Worm (Caenorhabditis elegans) whole organism, L1 larva: ENCODE data around the gene athp-1.
A peak's percentile ranks its signal among the peaks of the same experiment; 100 is the strongest.

ENCODE experiments used
- C16A3.4 ChIP-seq: fragments of 150-350 bp; optimal IDR thresholded peaks from 2 replicates; lab custom pipeline; 2014; ENCODE audit warnings: missing biosample characterization, missing genetic modification characterization
- alr-1 ChIP-seq: fragments of 200-800 bp; sonication (Bioruptor generic); optimal IDR thresholded peaks from 2 replicates; lab custom pipeline; 2018; ENCODE audit warnings: borderline replicate concordance, mild to moderate bottlenecking, missing genetic modification characterization, missing compliant biosample characterization
- aly-2 ChIP-seq: fragments of 150-350 bp; optimal IDR thresholded peaks from 2 replicates; lab custom pipeline; 2014; ENCODE audit warnings: missing biosample characterization, missing genetic modification characterization
- blmp-1 ChIP-seq: fragments of 150-350 bp; optimal IDR thresholded peaks from 2 replicates; lab custom pipeline; 2014; ENCODE audit warnings: missing biosample characterization, missing genetic modification characterization
- ceh-82 ChIP-seq, 3 experiments: fragments of 150-350 bp in 1 of 3; sonication (generic microtip) in 2 of 3; optimal IDR thresholded peaks; 2 replicates each; lab custom pipeline; 2014 to 2017; ENCODE audit warnings: missing biosample characterization in 3 of 3, missing genetic modification characterization in 3 of 3
- ces-1 ChIP-seq: fragments of 150-350 bp; optimal IDR thresholded peaks from 2 replicates; lab custom pipeline; 2014; ENCODE audit warnings: missing biosample characterization, missing genetic modification reagents, missing genetic modification characterization
- dpl-1 ChIP-seq, 3 experiments: fragments of 150-350 bp in 2 of 3; sonication (generic microtip) in 1 of 3; optimal IDR thresholded peaks; 2 replicates each; lab custom pipeline; 2014 to 2017; ENCODE audit warnings: missing biosample characterization in 3 of 3, missing genetic modification characterization in 3 of 3, missing genetic modification reagents in 3 of 3
- dsc-1 ChIP-seq: sonication (generic microtip); optimal IDR thresholded peaks from 2 replicates; lab custom pipeline; 2016; ENCODE audit warnings: mild to moderate bottlenecking, missing genetic modification characterization, missing compliant biosample characterization
- efl-1 ChIP-seq, 4 experiments: fragments of 150-350 bp; optimal IDR thresholded peaks in 3 of 4; peaks in 1 of 4; 1 replicate in 1 of 4; 2 replicates in 3 of 4; lab custom pipeline; 2014; ENCODE audit warnings: missing biosample characterization in 2 of 4, missing genetic modification characterization in 2 of 4, missing genetic modification reagents in 2 of 4
- efl-3 ChIP-seq: fragments of 200-800 bp; sonication (Bioruptor generic); optimal IDR thresholded peaks from 2 replicates; lab custom pipeline; 2018; ENCODE audit warnings: mild to moderate bottlenecking, missing genetic modification characterization, missing compliant biosample characterization
- egl-13 ChIP-seq: sonication (generic microtip); optimal IDR thresholded peaks from 2 replicates; lab custom pipeline; 2016; ENCODE audit warnings: missing genotype, missing genetic modification reagents, missing genetic modification characterization, missing compliant biosample characterization
- elt-3 ChIP-seq, 6 experiments: fragments of 150-350 bp in 1 of 6; sonication (generic microtip); optimal IDR thresholded peaks; 2 replicates each; lab custom pipeline; 2017 to 2018; ENCODE audit warnings: missing biosample characterization in 6 of 6, missing genetic modification characterization in 6 of 6, inconsistent platforms in 1 of 6
- fkh-4 ChIP-seq: sonication (generic microtip); optimal IDR thresholded peaks from 2 replicates; lab custom pipeline; 2016; ENCODE audit warnings: missing compliant biosample characterization, missing genetic modification characterization, borderline replicate concordance
- fkh-8 ChIP-seq: sonication (generic microtip); optimal IDR thresholded peaks from 2 replicates; lab custom pipeline; 2016; ENCODE audit warnings: mild to moderate bottlenecking, missing genetic modification characterization, missing compliant biosample characterization
- hlh-4 ChIP-seq: sonication (generic microtip); optimal IDR thresholded peaks from 2 replicates; lab custom pipeline; 2016; ENCODE audit warnings: mild to moderate bottlenecking, missing genetic modification characterization, missing compliant biosample characterization
- isw-1 ChIP-seq: fragments of 200-800 bp; sonication (Bioruptor generic); IDR thresholded peaks from 2 replicates; pipeline ENCODE4 v1.3.6; 2022; ENCODE audit warnings: missing genetic modification characterization, missing compliant biosample characterization
- lin-13 ChIP-seq: fragments of 150-350 bp; optimal IDR thresholded peaks from 2 replicates; lab custom pipeline; 2014; ENCODE audit warnings: missing biosample characterization, missing genetic modification reagents, missing genetic modification characterization
- lin-14 ChIP-seq: fragments of 200-800 bp; sonication (Bioruptor generic); optimal IDR thresholded peaks from 2 replicates; lab custom pipeline; 2018; ENCODE audit warnings: mild to moderate bottlenecking, missing genetic modification characterization, moderate library complexity, missing compliant biosample characterization
- lin-15B ChIP-seq: fragments of 150-350 bp; sonication (generic microtip); optimal IDR thresholded peaks from 3 replicates; lab custom pipeline; 2014; ENCODE audit warnings: missing biosample characterization, missing genetic modification characterization
- lin-35 ChIP-seq, 2 experiments: fragments of 150-350 bp; optimal IDR thresholded peaks; 2 replicates each; lab custom pipeline; 2014; ENCODE audit warnings: missing biosample characterization in 2 of 2, missing genetic modification characterization in 2 of 2, missing genetic modification reagents in 2 of 2
- lin-39 ChIP-seq: fragments of 150-350 bp; optimal IDR thresholded peaks from 2 replicates; lab custom pipeline; 2014; ENCODE audit warnings: missing biosample characterization, missing genetic modification reagents, missing genetic modification characterization
- lsy-2 ChIP-seq, 2 experiments: fragments of 150-350 bp; optimal IDR thresholded peaks; 2 replicates each; lab custom pipeline; 2014; ENCODE audit warnings: missing biosample characterization in 2 of 2, missing genetic modification characterization in 2 of 2
- mef-2 ChIP-seq: fragments of 150-350 bp; optimal IDR thresholded peaks from 2 replicates; lab custom pipeline; 2014; ENCODE audit warnings: missing biosample characterization, missing genetic modification characterization
- nhr-12 ChIP-seq: sonication (generic microtip); optimal IDR thresholded peaks from 2 replicates; lab custom pipeline; 2017; ENCODE audit warnings: missing biosample characterization, missing genetic modification characterization
- nhr-20 ChIP-seq: sonication (generic microtip); optimal IDR thresholded peaks from 2 replicates; lab custom pipeline; 2016; ENCODE audit warnings: mild to moderate bottlenecking, missing genetic modification characterization, missing compliant biosample characterization
- nhr-28 ChIP-seq: fragments of 150-350 bp; optimal IDR thresholded peaks from 2 replicates; lab custom pipeline; 2014; ENCODE audit warnings: missing biosample characterization, missing genetic modification characterization
- nhr-47 ChIP-seq: sonication (generic microtip); optimal IDR thresholded peaks from 2 replicates; lab custom pipeline; 2016; ENCODE audit warnings: mild to moderate bottlenecking, missing genetic modification characterization, moderate library complexity, missing compliant biosample characterization
- nhr-84 ChIP-seq: sonication (generic microtip); optimal IDR thresholded peaks from 2 replicates; lab custom pipeline; 2017; ENCODE audit warnings: missing biosample characterization, missing genetic modification characterization
- nhr-85 ChIP-seq: sonication (generic microtip); peaks from one replicate; lab custom pipeline; 2016; ENCODE audit warnings: missing genetic modification characterization, inconsistent platforms, missing compliant biosample characterization
- pag-3 ChIP-seq: sonication (generic microtip); optimal IDR thresholded peaks from 2 replicates; lab custom pipeline; 2017; ENCODE audit warnings: missing genetic modification characterization, mild to moderate bottlenecking, missing compliant biosample characterization, antibody characterized with exemption, borderline replicate concordance; ENCODE audit not compliant: insufficient read depth
- pax-3 ChIP-seq: fragments of 200-800 bp; sonication (Bioruptor generic); optimal IDR thresholded peaks from 2 replicates; lab custom pipeline; 2018; ENCODE audit warnings: mild to moderate bottlenecking, missing genetic modification characterization, moderate library complexity, missing compliant biosample characterization
- pqm-1 ChIP-seq: sonication (generic microtip); optimal IDR thresholded peaks from 3 replicates; lab custom pipeline; 2017; ENCODE audit warnings: missing biosample characterization, missing genetic modification characterization
- rnt-1 ChIP-seq: sonication (generic microtip); optimal IDR thresholded peaks from 2 replicates; lab custom pipeline; 2016; ENCODE audit warnings: mild to moderate bottlenecking, missing genetic modification characterization, moderate library complexity, missing compliant biosample characterization
- skn-1 ChIP-seq: fragments of 150-350 bp; optimal IDR thresholded peaks from 2 replicates; lab custom pipeline; 2014; ENCODE audit warnings: missing biosample characterization, missing genetic modification characterization
- snpc-4 ChIP-seq: fragments of 150-350 bp; optimal IDR thresholded peaks from 2 replicates; lab custom pipeline; 2014; ENCODE audit warnings: missing biosample characterization, missing genetic modification characterization
- snu-23 ChIP-seq: sonication (generic microtip); optimal IDR thresholded peaks from 2 replicates; lab custom pipeline; 2016; ENCODE audit warnings: missing genetic modification characterization, missing compliant biosample characterization
- sptf-1 ChIP-seq: fragments of 150-350 bp; optimal IDR thresholded peaks from 2 replicates; lab custom pipeline; 2014; ENCODE audit warnings: missing biosample characterization, missing genetic modification characterization
- sup-37 ChIP-seq: fragments of 200-800 bp; sonication (Bioruptor generic); optimal IDR thresholded peaks from 2 replicates; lab custom pipeline; 2018; ENCODE audit warnings: mild to moderate bottlenecking, missing genetic modification characterization, missing compliant biosample characterization
- swsn-7 ChIP-seq: sonication (generic microtip); optimal IDR thresholded peaks from 2 replicates; lab custom pipeline; 2016; ENCODE audit warnings: missing genetic modification characterization, missing compliant biosample characterization
- tbx-2 ChIP-seq: sonication (generic microtip); optimal IDR thresholded peaks from 2 replicates; lab custom pipeline; 2016; ENCODE audit warnings: missing genetic modification characterization, missing compliant biosample characterization
- tlp-1 ChIP-seq: fragments of 150-350 bp; optimal IDR thresholded peaks from 2 replicates; lab custom pipeline; 2014; ENCODE audit warnings: missing biosample characterization, missing genetic modification characterization
- unc-30 ChIP-seq: sonication (generic microtip); optimal IDR thresholded peaks from 2 replicates; lab custom pipeline; 2017; ENCODE audit warnings: missing biosample characterization, missing genetic modification characterization
- unc-86 ChIP-seq: sonication (generic microtip); optimal IDR thresholded peaks from 2 replicates; lab custom pipeline; 2016; ENCODE audit warnings: missing genetic modification characterization, missing compliant biosample characterization
- xbp-1 ChIP-seq: sonication (generic microtip); optimal IDR thresholded peaks from 2 replicates; lab custom pipeline; 2016; ENCODE audit warnings: missing genetic modification characterization, missing compliant biosample characterization
- zag-1 ChIP-seq: fragments of 150-350 bp; optimal IDR thresholded peaks from 2 replicates; lab custom pipeline; 2014; ENCODE audit warnings: missing biosample characterization, missing genetic modification characterization
- zip-4 ChIP-seq: fragments of 200-800 bp; sonication (Bioruptor generic); optimal IDR thresholded peaks from 2 replicates; lab custom pipeline; 2018; ENCODE audit warnings: mild to moderate bottlenecking, missing genetic modification characterization, moderate library complexity, missing compliant biosample characterization

Gene athp-1

DNA sequence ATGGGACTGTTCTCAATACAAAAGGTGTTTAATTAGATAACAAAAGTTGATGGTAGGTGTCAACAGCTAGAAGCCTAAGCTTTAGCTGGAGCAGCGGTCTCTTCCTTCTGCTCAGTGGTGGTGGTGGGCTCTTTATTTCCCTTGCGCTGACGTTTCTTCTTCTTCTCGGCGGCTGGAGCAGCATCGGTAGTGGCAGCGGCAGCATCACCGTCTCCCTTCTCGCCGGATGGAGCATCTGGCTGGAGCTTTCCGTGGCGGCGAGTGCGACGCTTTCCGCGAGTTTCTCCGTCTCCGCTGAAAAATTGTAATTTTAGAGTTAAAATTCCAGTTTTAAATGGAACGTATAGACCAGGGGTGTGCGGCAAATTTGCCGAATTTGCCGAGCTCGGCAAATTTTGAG lies 14.5 kb upstream of the athp-1 start:
- TF ChIP-seq tlp-1 (tag; lab: Kevin White, UChicago), result no peak
- TF ChIP-seq hlh-4 (tag; lab: Kevin White, UChicago), result no peak
- no peak for TF ChIP-seq zip-4 (GFP tag; lab: Kevin White, UChicago)
- no peak for TF ChIP-seq pqm-1 (tag; lab: Kevin White, UChicago)
- no peak for TF ChIP-seq aly-2 (tag; lab: Kevin White, UChicago)
- TF ChIP-seq nhr-84 (tag; lab: Kevin White, UChicago), result no peak
- TF ChIP-seq, all 84 proteins: peak for 0

DNA sequence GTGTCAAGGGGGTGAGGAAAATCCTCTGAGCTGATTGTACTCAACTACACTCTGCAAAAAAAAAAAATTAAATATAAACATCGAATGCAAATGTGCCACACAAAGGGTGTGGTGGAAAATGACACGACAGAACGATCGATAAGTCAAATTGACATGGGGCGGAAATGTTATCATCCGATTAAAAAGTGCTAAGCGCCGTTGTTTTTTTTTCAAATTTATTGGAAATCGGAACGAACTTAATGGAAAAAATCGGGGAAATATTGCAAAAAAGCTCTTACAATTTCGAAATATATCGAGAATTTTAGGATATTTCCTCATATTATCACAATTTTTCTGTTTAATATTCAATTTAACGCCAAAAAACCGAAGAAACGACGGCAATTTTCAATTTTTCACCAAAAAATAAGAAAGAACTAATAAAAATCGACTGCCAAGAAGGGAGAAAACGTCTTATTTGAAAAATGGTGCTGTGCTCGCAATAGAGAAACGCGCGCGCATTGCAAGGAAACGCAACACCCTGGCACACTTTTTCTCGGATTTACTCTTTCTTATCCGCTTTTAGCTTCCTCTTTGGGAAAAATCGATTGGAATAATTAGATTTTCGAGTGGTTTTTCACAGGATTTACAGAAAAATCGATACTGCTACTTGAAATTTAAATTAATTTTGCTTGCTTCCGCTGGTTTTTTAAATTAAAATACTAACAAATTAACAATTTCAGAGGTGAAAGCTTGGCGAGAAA lies 12.7 kb upstream of the athp-1 start, which contains the start of the genes cey-4 and vps-50:
cey-4 (minus strand) TSS at position 51 of the 740 bp plus-strand sequence.
vps-50 (plus strand) TSS at position 541 of the 740 bp plus-strand sequence.
- TF ChIP-seq sptf-1 (tag; lab: Kevin White, UChicago) (no peak), nhr-84 (tag; lab: Kevin White, UChicago) (no peak), blmp-1 (no peak), unc-86 (tag; lab: Kevin White, UChicago) (no peak), dpl-1 (GFP tag; optimal IDR thresholded peaks at IDR 0.05; lab: Kevin White, UChicago) (peak; percentile 28 to 66 (median 47)), isw-1 (no peak), sup-37 (no peak), nhr-20 (tag; lab: Kevin White, UChicago) (no peak), snu-23 (GFP tag; lab: Kevin White, UChicago) (peak; percentile 40), lin-15B (peak; percentile 8), C16A3.4 (tag; lab: Kevin White, UChicago) (peak; percentile 62), snpc-4 (peak; percentile 2), xbp-1 (tag; lab: Kevin White, UChicago) (peak; percentile 22), lin-35 (GFP tag; optimal IDR thresholded peaks at IDR 0.05; lab: Kevin White, UChicago) (peak; percentile 18 to 55), fkh-8 (tag; lab: Kevin White, UChicago) (no peak), egl-13 (tag; lab: Kevin White, UChicago) (no peak), ces-1 (GFP tag; lab: Kevin White, UChicago) (no peak), dsc-1 (tag; lab: Kevin White, UChicago) (peak; percentile 18), nhr-85 (tag; lab: Kevin White, UChicago) (peak; percentile 6), pag-3 (tag; lab: Kevin White, UChicago) (no peak), efl-3 (GFP tag; lab: Kevin White, UChicago) (no peak), skn-1 (no peak), pqm-1 (tag; lab: Kevin White, UChicago) (no peak), unc-30 (tag; lab: Kevin White, UChicago) (no peak), rnt-1 (tag; lab: Kevin White, UChicago) (peak; percentile 32), lin-13 (GFP tag; lab: Kevin White, UChicago) (peak; percentile 22), alr-1 (tag; lab: Kevin White, UChicago) (no peak), nhr-12 (tag; lab: Kevin White, UChicago) (no peak), elt-3 (tag; optimal IDR thresholded peaks at IDR 0.05; lab: Kevin White, UChicago) (no peak), zag-1 (tag; lab: Kevin White, UChicago) (no peak), ceh-82 (tag; optimal IDR thresholded peaks at IDR 0.05; lab: Kevin White, UChicago) (peak in 1 of 3 experiments; percentile 29), pax-3 (tag; lab: Kevin White, UChicago) (no peak), hlh-4 (tag; lab: Kevin White, UChicago) (no peak), tbx-2 (tag; lab: Kevin White, UChicago) (no peak), nhr-28 (tag; lab: Kevin White, UChicago) (no peak), lin-39 (tag; lab: Kevin White, UChicago) (no peak), lin-14 (GFP tag; lab: Kevin White, UChicago) (no peak), lsy-2 (tag; optimal IDR thresholded peaks at IDR 0.05; lab: Kevin White, UChicago) (peak; percentile 41 to 67), mef-2 (tag; lab: Kevin White, UChicago) (no peak), efl-1 (optimal IDR thresholded peaks at IDR 0.05; lab: Kevin White, UChicago) (peak; percentile 51 to 60), efl-1 (GFP tag; optimal IDR thresholded peaks at IDR 0.05 in 1 of 2; lab: Kevin White, UChicago) (peak; percentile 45 to 95), fkh-4 (tag; lab: Kevin White, UChicago) (no peak), swsn-7 (tag; lab: Kevin White, UChicago) (no peak), nhr-47 (tag; lab: Kevin White, UChicago) (no peak)
